Fruit fly (Drosophila melanogaster): Measurements from ENCODE around the gene PNUTS.
A peak's percentile ranks its signal among the peaks of the same experiment; 100 is the strongest.

DNA sequence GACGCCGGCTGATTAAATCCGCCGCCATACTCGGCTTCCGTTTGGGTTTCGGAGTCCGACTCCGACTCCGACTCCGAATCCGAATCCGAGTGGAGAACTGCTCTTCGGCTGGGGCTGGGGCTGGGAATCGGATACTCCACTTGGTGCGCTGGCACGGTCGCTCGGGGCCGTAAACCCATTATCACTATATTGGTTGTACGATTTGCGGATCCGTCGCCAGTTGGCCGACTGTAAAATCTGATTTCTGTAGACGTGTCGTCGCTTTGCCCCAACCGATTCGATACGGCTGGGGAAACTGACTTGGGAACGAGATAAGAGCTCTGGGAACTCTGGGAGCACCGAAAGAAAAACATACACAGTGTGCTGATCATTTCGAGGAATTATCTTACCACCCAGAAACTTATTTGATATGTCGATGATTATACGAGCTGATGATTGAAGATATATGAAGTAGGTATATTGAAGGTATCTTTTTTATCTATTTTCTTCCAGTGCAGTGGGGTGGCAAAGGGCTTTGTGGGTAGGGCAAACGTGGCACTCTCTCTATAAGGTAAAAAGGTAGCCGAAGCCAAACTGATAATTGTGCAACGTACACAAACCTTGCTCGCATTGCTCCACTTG lies 12.3 kb upstream of the PNUTS start:
- TF ChIP-seq z (GFP tag; IDR thresholded peaks at IDR 0.05) (no peak), CG8478 (optimal IDR thresholded peaks at IDR 0.05) (no peak), NK7.1 (GFP tag; optimal IDR thresholded peaks at IDR 0.05) (peak; percentile 8), Hmx (GFP tag; optimal IDR thresholded peaks at IDR 0.05) (no peak), lilli (GFP tag; optimal IDR thresholded peaks at IDR 0.05) (peak; percentile 52), CG18599 (GFP tag; optimal IDR thresholded peaks at IDR 0.05) (peak; percentile 42), zen2 (GFP tag; IDR thresholded peaks at IDR 0.05; ENCODE audit: partially characterized antibody) (no peak), CG15479 (GFP tag; optimal IDR thresholded peaks at IDR 0.05) (no peak), CG4707 (GFP tag; optimal IDR thresholded peaks at IDR 0.05) (peak; percentile 24)

Data from whole organism, embryonic.